Fruit fly (Drosophila melanogaster) whole organism: Measurements from ENCODE around the gene CG32163.

Experiments
- Dll ChIP-seq: fragments of >200 bp; optimal IDR thresholded peaks from 2 replicates; lab custom pipeline; 2017
- EcR ChIP-seq, 2 experiments: fragments of >200 bp; optimal IDR thresholded peaks; 2 replicates each; lab custom pipeline; 2017; ENCODE audit warnings: missing biosample characterization in 2 of 2, missing genetic modification characterization in 2 of 2, missing genetic modification reagents in 2 of 2
- pan ChIP-seq: fragments of >200 bp; optimal IDR thresholded peaks from 2 replicates; lab custom pipeline; 2017

dm6 chr3L:16545511-16545910 is 41.4 kb upstream of the CG32163 start, which contains the start of gene CG13033:
- TF ChIP-seq pan (lab: Kevin White, UChicago) (no peak), Dll (lab: Kevin White, UChicago) (no peak), EcR (GFP tag; optimal IDR thresholded peaks at IDR 0.05; lab: Kevin White, UChicago) (no peak)
